Fruit fly (Drosophila melanogaster): ENCODE data around the gene lmd.

- no peak for TF ChIP-seq br (GFP tag; optimal IDR thresholded peaks at IDR 0.05)
- no peak for TF ChIP-seq Jra (GFP tag; optimal IDR thresholded peaks at IDR 0.05)
- TF ChIP-seq Abd-B (GFP tag; optimal IDR thresholded peaks at IDR 0.05) = no peak
- TF ChIP-seq dl (GFP tag; optimal IDR thresholded peaks at IDR 0.05; ENCODE audit: insufficient read depth in 1 of 2, partially characterized antibody in 2 of 2) = no peak
- TF ChIP-seq Hnf4 (GFP tag; optimal IDR thresholded peaks at IDR 0.05) = no peak
- TF ChIP-seq ey (GFP tag; optimal IDR thresholded peaks at IDR 0.05) = no peak
- TF ChIP-seq OdsH (GFP tag; optimal IDR thresholded peaks at IDR 0.05) = no peak
- no peak for TF ChIP-seq sage (GFP tag; optimal IDR thresholded peaks at IDR 0.05)
- no peak for TF ChIP-seq lola (GFP tag; optimal IDR thresholded peaks at IDR 0.05)
- TF ChIP-seq foxo (GFP tag; optimal IDR thresholded peaks at IDR 0.05) = no peak
- no peak for TF ChIP-seq psq (GFP tag; optimal IDR thresholded peaks at IDR 0.05)
- TF ChIP-seq pan (optimal IDR thresholded peaks at IDR 0.05) = no peak
- no peak for TF ChIP-seq tai (GFP tag; optimal IDR thresholded peaks at IDR 0.05)
- no peak for TF ChIP-seq Dif (GFP tag; optimal IDR thresholded peaks at IDR 0.05; ENCODE audit: partially characterized antibody)
Observed at dm6 chr3R:22988995-22989394, 37.5 kb downstream of the lmd start, which contains the start of gene Or94b.

Measured in whole organism, wandering third instar larva.